Fruit fly (Drosophila melanogaster) S2 (cell line): ENCODE data around the gene Clp.
A peak's percentile ranks its signal among the peaks of the same experiment; 100 is the strongest.

Experiments
- CG8478 ChIP-seq: fragments of >200 bp; optimal IDR thresholded peaks from 2 replicates; lab custom pipeline; 2018
- CTCF ChIP-seq, 2 experiments: fragments of >200 bp; optimal IDR thresholded peaks; 2 replicates each; lab custom pipeline; 2018

The Clp gene

dm6 chr2L:819315-820032 lies at the start of gene Clp, which contains the start of gene PGAP2:
TSS of gene Clp (plus strand) at chr2L:819964.
TSS of gene PGAP2 (minus strand) at chr2L:819508.
- TF ChIP-seq CTCF (optimal IDR thresholded peaks at IDR 0.05; lab: Kevin White, UChicago) (peak in 1 of 2 experiments; percentile 35), CG8478 (lab: Kevin White, UChicago) (no peak)

dm6 chr2L:773247-773646 lies 46.5 kb upstream of the Clp start, which contains the start of gene CG12506:
TSS of gene CG12506 (plus strand) at chr2L:773547.
- TF ChIP-seq CTCF (optimal IDR thresholded peaks at IDR 0.05; lab: Kevin White, UChicago) (no peak), CG8478 (lab: Kevin White, UChicago) (no peak)

dm6 chr2L:776236-776635 lies 43.5 kb upstream of the Clp start, which contains the start of gene CG13946:
TSS of gene CG13946 (plus strand) at chr2L:776536.
- TF ChIP-seq CTCF (optimal IDR thresholded peaks at IDR 0.05; lab: Kevin White, UChicago) (no peak), CG8478 (lab: Kevin White, UChicago) (no peak)

- TF ChIP-seq CTCF (optimal IDR thresholded peaks at IDR 0.05; lab: Kevin White, UChicago), result no peak
- TF ChIP-seq CG8478 (lab: Kevin White, UChicago), result no peak
Observed at dm6 chr2L:779123-779584, 40.6 kb upstream of the Clp start, which contains the start of gene CG13947. TSS of gene CG13947 (plus strand) at chr2L:779173.

dm6 chr2L:780182-780581 lies 39.6 kb upstream of the Clp start, which contains the start of gene Gr21a:
TSS of gene Gr21a (plus strand) at chr2L:780482.
- no peak for TF ChIP-seq CG8478 (lab: Kevin White, UChicago)
- no peak for TF ChIP-seq CTCF (optimal IDR thresholded peaks at IDR 0.05; lab: Kevin White, UChicago)

- TF ChIP-seq CTCF (optimal IDR thresholded peaks at IDR 0.05; lab: Kevin White, UChicago) (no peak), CG8478 (lab: Kevin White, UChicago) (no peak)
Observed at dm6 chr2L:780851-781250, 38.9 kb upstream of the Clp start.

dm6 chr2L:784036-784435 lies 35.7 kb upstream of the Clp start, which contains the start of gene CG3544:
TSS of gene CG3544 (plus strand) at chr2L:784336.
- TF ChIP-seq CG8478 (lab: Kevin White, UChicago) (no peak), CTCF (optimal IDR thresholded peaks at IDR 0.05; lab: Kevin White, UChicago) (no peak)

dm6 chr2L:789966-790365 lies 29.8 kb upstream of the Clp start:
- no peak for TF ChIP-seq CTCF (optimal IDR thresholded peaks at IDR 0.05; lab: Kevin White, UChicago)
- no peak for TF ChIP-seq CG8478 (lab: Kevin White, UChicago)

- TF ChIP-seq CG8478 (lab: Kevin White, UChicago) (no peak), CTCF (optimal IDR thresholded peaks at IDR 0.05; lab: Kevin White, UChicago) (no peak)
Observed at dm6 chr2L:790698-791097, 29.1 kb upstream of the Clp start, which contains the start of gene Pkg21D. TSS of gene Pkg21D (minus strand) at chr2L:790798.

- TF ChIP-seq CG8478 (lab: Kevin White, UChicago), result no peak
- no peak for TF ChIP-seq CTCF (optimal IDR thresholded peaks at IDR 0.05; lab: Kevin White, UChicago)
Observed at dm6 chr2L:810277-810676, 9.5 kb upstream of the Clp start, which contains the start of gene Nnf1b. TSS of gene Nnf1b (plus strand) at chr2L:810577.

- TF ChIP-seq CG8478 (lab: Kevin White, UChicago) (no peak), CTCF (optimal IDR thresholded peaks at IDR 0.05; lab: Kevin White, UChicago) (no peak)
Observed at dm6 chr2L:811405-811804, 8.4 kb upstream of the Clp start, which contains the start of gene Dbp21E2. TSS of gene Dbp21E2 (plus strand) at chr2L:811584.

dm6 chr2L:815785-816389 lies 3.9 kb upstream of the Clp start, which contains the start of the genes Saf6 and Pex12:
TSS of gene Saf6 (minus strand) at chr2L:815950.
TSS of gene Pex12 (plus strand) at chr2L:815993.
- no peak for TF ChIP-seq CG8478 (lab: Kevin White, UChicago)
- no peak for TF ChIP-seq CTCF (optimal IDR thresholded peaks at IDR 0.05; lab: Kevin White, UChicago)

- TF ChIP-seq CG8478 (lab: Kevin White, UChicago), result no peak
- TF ChIP-seq CTCF (optimal IDR thresholded peaks at IDR 0.05; lab: Kevin White, UChicago), result no peak
Observed at dm6 chr2L:817850-818249, 1.9 kb upstream of the Clp start, which contains the start of gene CG15880. TSS of gene CG15880 (minus strand) at chr2L:817950.

dm6 chr2L:821242-821985 lies 1.6 kb downstream of the Clp start, which contains the start of gene CG3662:
TSS of gene CG3662 (plus strand) at chr2L:821289.
- TF ChIP-seq CG8478 (lab: Kevin White, UChicago) (no peak), CTCF (optimal IDR thresholded peaks at IDR 0.05; lab: Kevin White, UChicago) (peak; percentile 36 to 56)
